Worm (Caenorhabditis elegans) whole organism, L4/young adult: Measurements from ENCODE around the gene F02H6.3.

Experiments used
- dao-5 ChIP-seq: sonication (generic microtip); optimal IDR thresholded peaks from 2 replicates; lab custom pipeline; 2016; ENCODE audit warnings: missing genotype, missing genetic modification characterization, moderate library complexity, missing compliant biosample characterization
- him-1 ChIP-seq: sonication (generic microtip); optimal IDR thresholded peaks from 2 replicates; lab custom pipeline; 2016; ENCODE audit warnings: missing genotype, missing genetic modification reagents, missing genetic modification characterization, missing compliant biosample characterization

ce11 chrIV:14162772-14163171 is 40.5 kb upstream of the F02H6.3 start, which contains the start of gene R05A10.7:
- TF ChIP-seq him-1 (tag; lab: Kevin White, UChicago) (no peak), dao-5 (no peak)
